Worm (Caenorhabditis elegans) whole organism, L1 larva: ENCODE measurements around the gene nhr-17.

Experiments used
- aly-2 ChIP-seq: fragments of 150-350 bp; optimal IDR thresholded peaks from 2 replicates; lab custom pipeline; 2014; ENCODE audit warnings: missing biosample characterization, missing genetic modification characterization
- lin-13 ChIP-seq: fragments of 150-350 bp; optimal IDR thresholded peaks from 2 replicates; lab custom pipeline; 2014; ENCODE audit warnings: missing biosample characterization, missing genetic modification reagents, missing genetic modification characterization
- nhr-237 ChIP-seq: fragments of 150-350 bp; optimal IDR thresholded peaks from 2 replicates; lab custom pipeline; 2014; ENCODE audit warnings: missing biosample characterization, missing genetic modification characterization
- unc-62 ChIP-seq: fragments of 150-350 bp; optimal IDR thresholded peaks from 2 replicates; lab custom pipeline; 2014; ENCODE audit warnings: missing biosample characterization, missing genetic modification reagents, missing genetic modification characterization
- vab-15 ChIP-seq: sonication (generic microtip); optimal IDR thresholded peaks from 2 replicates; lab custom pipeline; 2017; ENCODE audit warnings: missing genotype, mild to moderate bottlenecking, missing genetic modification characterization, missing compliant biosample characterization
- zip-4 ChIP-seq: fragments of 200-800 bp; sonication (Bioruptor generic); optimal IDR thresholded peaks from 2 replicates; lab custom pipeline; 2018; ENCODE audit warnings: mild to moderate bottlenecking, missing genetic modification characterization, moderate library complexity, missing compliant biosample characterization

DNA sequence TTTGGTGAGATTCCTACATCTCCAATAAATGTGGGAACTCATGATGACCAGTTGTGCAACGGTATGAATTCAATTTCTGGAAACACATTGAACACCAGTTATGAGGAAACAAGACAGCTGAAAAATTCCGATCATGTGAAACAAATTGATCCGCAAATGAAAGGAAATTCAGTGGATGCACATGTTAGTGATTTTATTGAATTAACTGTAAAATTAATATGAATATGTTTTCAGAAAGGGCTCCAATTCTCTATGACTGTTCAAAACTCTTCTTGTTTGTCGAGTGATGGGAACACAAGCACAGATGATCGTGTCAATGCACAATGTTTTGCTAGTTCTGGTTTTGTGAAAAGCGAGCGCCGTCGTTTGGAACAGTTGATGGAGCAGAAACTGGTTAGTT lies 47.3 kb downstream of the nhr-17 start:
- TF ChIP-seq aly-2: no peak
- no peak for TF ChIP-seq unc-62 (GFP tag; lab: Kevin White, UChicago)
- no peak for TF ChIP-seq nhr-237 (tag; lab: Kevin White, UChicago)
- TF ChIP-seq vab-15 (tag; lab: Kevin White, UChicago): no peak
- no peak for TF ChIP-seq zip-4 (GFP tag; lab: Kevin White, UChicago)
- no peak for TF ChIP-seq lin-13 (GFP tag; lab: Kevin White, UChicago)
